Fruit fly (Drosophila melanogaster): ENCODE measurements around the gene PGRP-LA.
A peak's percentile ranks its signal among the peaks of the same experiment; 100 is the strongest.

Gene PGRP-LA

dm6 chr3L:9340232-9340631, 6.1 kb downstream of the PGRP-LA start:
- TF ChIP-seq CG7045 (GFP tag; optimal IDR thresholded peaks at IDR 0.05) (no peak), Crg-1 (GFP tag; optimal IDR thresholded peaks at IDR 0.05) (no peak), Mnt (GFP tag; optimal IDR thresholded peaks at IDR 0.05) (peak; percentile 30), CG5204 (GFP tag; optimal IDR thresholded peaks at IDR 0.05) (no peak), toe (GFP tag; optimal IDR thresholded peaks at IDR 0.05) (no peak), ovo (GFP tag; optimal IDR thresholded peaks at IDR 0.05) (no peak), Hr96 (GFP tag; optimal IDR thresholded peaks at IDR 0.05) (peak; percentile 1), CG1620 (GFP tag; optimal IDR thresholded peaks at IDR 0.05) (no peak), Clk (GFP tag; optimal IDR thresholded peaks at IDR 0.05) (no peak), bab1 (GFP tag; optimal IDR thresholded peaks at IDR 0.05) (no peak), CG12768 (GFP tag; optimal IDR thresholded peaks at IDR 0.05) (peak; percentile 40), CG14711 (tag; optimal IDR thresholded peaks at IDR 0.05) (no peak), cnc (optimal IDR thresholded peaks at IDR 0.05) (no peak), CG33017 (tag; optimal IDR thresholded peaks at IDR 0.05) (no peak)

dm6 chr3L:9340839-9341238, 6.7 kb downstream of the PGRP-LA start:
- no peak for TF ChIP-seq Clk (GFP tag; optimal IDR thresholded peaks at IDR 0.05)
- peak; percentile 21 for TF ChIP-seq cic (GFP tag; optimal IDR thresholded peaks at IDR 0.05)
- TF ChIP-seq CG12768 (GFP tag; optimal IDR thresholded peaks at IDR 0.05), result peak; percentile 2

dm6 chr3L:9343963-9344362, 9.8 kb downstream of the PGRP-LA start:
- no peak for TF ChIP-seq toe (GFP tag; optimal IDR thresholded peaks at IDR 0.05)
- no peak for TF ChIP-seq CG14711 (tag; optimal IDR thresholded peaks at IDR 0.05)
- TF ChIP-seq CG5204 (GFP tag; optimal IDR thresholded peaks at IDR 0.05), result no peak
- no peak for TF ChIP-seq bab1 (GFP tag; optimal IDR thresholded peaks at IDR 0.05)
- TF ChIP-seq CG12768 (GFP tag; optimal IDR thresholded peaks at IDR 0.05), result peak; percentile 42

dm6 chr3L:9345157-9345556, 11.0 kb downstream of the PGRP-LA start:
- TF ChIP-seq cic (GFP tag; optimal IDR thresholded peaks at IDR 0.05) (no peak), CG11617 (GFP tag; optimal IDR thresholded peaks at IDR 0.05) (no peak), CG1620 (GFP tag; optimal IDR thresholded peaks at IDR 0.05) (no peak), CG33017 (tag; optimal IDR thresholded peaks at IDR 0.05) (no peak), kay (GFP tag; ENCODE audit: borderline replicate concordance) (no peak), tj (GFP tag; optimal IDR thresholded peaks at IDR 0.05) (no peak), toe (GFP tag; optimal IDR thresholded peaks at IDR 0.05) (no peak), CG12768 (GFP tag; optimal IDR thresholded peaks at IDR 0.05) (no peak), bab1 (GFP tag; optimal IDR thresholded peaks at IDR 0.05) (no peak), Hr96 (GFP tag; optimal IDR thresholded peaks at IDR 0.05) (no peak), CG14711 (tag; optimal IDR thresholded peaks at IDR 0.05) (no peak), ovo (GFP tag; optimal IDR thresholded peaks at IDR 0.05) (no peak), Crg-1 (GFP tag; optimal IDR thresholded peaks at IDR 0.05) (no peak), Clk (GFP tag; optimal IDR thresholded peaks at IDR 0.05) (no peak), CG7101 (tag; optimal IDR thresholded peaks at IDR 0.05) (no peak), cnc (optimal IDR thresholded peaks at IDR 0.05) (no peak), CG7045 (GFP tag; optimal IDR thresholded peaks at IDR 0.05) (no peak), pad (GFP tag; optimal IDR thresholded peaks at IDR 0.05) (no peak)

dm6 chr3L:9349314-9349733, 15.2 kb downstream of the PGRP-LA start, which contains the start of gene PGRP-LF:
TSS of gene PGRP-LF (plus strand) at chr3L:9349609.
- peak; percentile 5 for TF ChIP-seq Clk (GFP tag; optimal IDR thresholded peaks at IDR 0.05)
- TF ChIP-seq CG11617 (GFP tag; optimal IDR thresholded peaks at IDR 0.05), result peak; percentile 7
- no peak for TF ChIP-seq pad (GFP tag; optimal IDR thresholded peaks at IDR 0.05)
- no peak for TF ChIP-seq tj (GFP tag; optimal IDR thresholded peaks at IDR 0.05)
- peak; percentile 24 for TF ChIP-seq bab1 (GFP tag; optimal IDR thresholded peaks at IDR 0.05)
- no peak for TF ChIP-seq CG1620 (GFP tag; optimal IDR thresholded peaks at IDR 0.05)
- peak; percentile 92 for TF ChIP-seq cic (GFP tag; optimal IDR thresholded peaks at IDR 0.05)
- TF ChIP-seq CG12768 (GFP tag; optimal IDR thresholded peaks at IDR 0.05), result peak; percentile 85
- peak; percentile 36 for TF ChIP-seq Hr96 (GFP tag; optimal IDR thresholded peaks at IDR 0.05)
- TF ChIP-seq CG7101 (tag; optimal IDR thresholded peaks at IDR 0.05), result peak; percentile 54
- no peak for TF ChIP-seq CG7045 (GFP tag; optimal IDR thresholded peaks at IDR 0.05)
- TF ChIP-seq CG33017 (tag; optimal IDR thresholded peaks at IDR 0.05), result peak; percentile 74
- TF ChIP-seq kay (GFP tag; ENCODE audit: borderline replicate concordance), result peak; percentile 99
- TF ChIP-seq CG5204 (GFP tag; optimal IDR thresholded peaks at IDR 0.05), result peak; percentile 38
- TF ChIP-seq Crg-1 (GFP tag; optimal IDR thresholded peaks at IDR 0.05), result no peak
- peak; percentile 50 for TF ChIP-seq toe (GFP tag; optimal IDR thresholded peaks at IDR 0.05)
- no peak for TF ChIP-seq cnc (optimal IDR thresholded peaks at IDR 0.05)
- TF ChIP-seq Mnt (GFP tag; optimal IDR thresholded peaks at IDR 0.05), result peak; percentile 60

dm6 chr3L:9353733-9354132, 19.6 kb downstream of the PGRP-LA start, which contains the start of gene CG32040:
TSS of gene CG32040 (plus strand) at chr3L:9354033.
- TF ChIP-seq CG33017 (tag; optimal IDR thresholded peaks at IDR 0.05) (no peak), ovo (GFP tag; optimal IDR thresholded peaks at IDR 0.05) (no peak)

dm6 chr3L:9355555-9355954, 21.4 kb downstream of the PGRP-LA start:
- TF ChIP-seq kay (GFP tag; ENCODE audit: borderline replicate concordance), result peak; percentile 83
- peak; percentile 3 for TF ChIP-seq Mnt (GFP tag; optimal IDR thresholded peaks at IDR 0.05)
- no peak for TF ChIP-seq CG12768 (GFP tag; optimal IDR thresholded peaks at IDR 0.05)
- peak; percentile 57 for TF ChIP-seq cic (GFP tag; optimal IDR thresholded peaks at IDR 0.05)

Measured in whole organism, adult.